Fruit fly (Drosophila melanogaster): ENCODE data around the gene CG10019.

DNA sequence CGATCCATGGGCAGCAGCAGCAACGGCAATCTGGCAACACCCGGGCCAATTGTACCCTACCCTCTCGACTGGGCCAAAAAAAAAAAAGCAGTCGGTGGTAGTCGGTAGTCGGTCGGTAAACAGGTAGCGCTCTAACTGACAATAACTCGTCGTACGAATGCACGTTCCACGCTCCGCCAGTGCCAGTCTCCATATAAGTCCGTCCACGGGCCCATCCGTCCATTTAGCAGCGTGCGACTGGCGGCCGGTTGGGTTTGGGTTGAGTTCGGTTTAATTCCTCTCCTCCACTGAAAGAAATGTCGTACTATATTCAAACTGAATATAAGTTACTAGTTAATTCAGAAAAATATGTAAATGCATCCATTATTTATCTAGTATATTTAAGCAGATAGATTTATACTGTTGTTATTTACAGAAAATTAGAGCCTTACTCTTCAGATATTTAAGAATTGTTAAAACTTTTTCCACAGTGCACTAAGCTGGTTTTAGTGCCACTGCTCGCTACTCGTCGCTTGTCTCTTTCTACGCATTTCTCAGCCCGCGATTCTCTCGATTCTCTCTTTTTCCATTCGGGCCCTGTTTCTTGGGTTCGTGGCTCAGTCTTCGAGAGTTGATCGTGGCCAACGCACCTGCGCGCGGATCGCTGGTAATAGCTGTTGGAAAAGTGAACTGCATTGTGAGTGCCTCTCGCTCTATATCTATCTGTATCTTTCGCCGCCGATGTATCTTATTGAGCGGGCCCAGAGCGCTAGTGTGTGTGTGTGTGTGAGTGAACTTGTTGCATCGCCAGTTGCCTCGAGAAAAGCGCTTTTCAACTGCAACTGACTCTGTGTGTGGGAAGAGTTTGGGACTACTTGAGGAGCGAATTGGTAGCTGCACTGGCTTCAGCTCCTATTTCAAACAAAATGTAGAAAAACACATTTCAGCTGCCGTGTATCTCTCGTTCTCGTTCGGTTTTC, 41.1 kb downstream of the CG10019 start, which contains the start of gene bowl:
- TF ChIP-seq fd85E (GFP tag; optimal IDR thresholded peaks at IDR 0.05) (peak; percentile 78), CG11294 (GFP tag; IDR thresholded peaks at IDR 0.05) (peak; percentile 96), CG34406 (GFP tag; optimal IDR thresholded peaks at IDR 0.05) (peak; percentile 96), CG1621 (tag; optimal IDR thresholded peaks at IDR 0.05) (peak; percentile 87), OdsH (GFP tag; optimal IDR thresholded peaks at IDR 0.05) (peak; percentile 99), fd59A (GFP tag; optimal IDR thresholded peaks at IDR 0.05) (peak; percentile 94), ss (GFP tag; optimal IDR thresholded peaks at IDR 0.05) (peak; percentile 92 to 93), CG32006 (GFP tag; optimal IDR thresholded peaks at IDR 0.05) (peak; percentile 96), Lpt (GFP tag; optimal IDR thresholded peaks at IDR 0.05) (peak; percentile 96), lz (GFP tag; optimal IDR thresholded peaks at IDR 0.05) (peak; percentile 99), topi (GFP tag; optimal IDR thresholded peaks at IDR 0.05) (peak; percentile 97), pdm3 (GFP tag; optimal IDR thresholded peaks at IDR 0.05) (peak; percentile 98)
